Fruit fly (Drosophila melanogaster): ENCODE data around the gene CG16853.

The CG16853 gene

DNA sequence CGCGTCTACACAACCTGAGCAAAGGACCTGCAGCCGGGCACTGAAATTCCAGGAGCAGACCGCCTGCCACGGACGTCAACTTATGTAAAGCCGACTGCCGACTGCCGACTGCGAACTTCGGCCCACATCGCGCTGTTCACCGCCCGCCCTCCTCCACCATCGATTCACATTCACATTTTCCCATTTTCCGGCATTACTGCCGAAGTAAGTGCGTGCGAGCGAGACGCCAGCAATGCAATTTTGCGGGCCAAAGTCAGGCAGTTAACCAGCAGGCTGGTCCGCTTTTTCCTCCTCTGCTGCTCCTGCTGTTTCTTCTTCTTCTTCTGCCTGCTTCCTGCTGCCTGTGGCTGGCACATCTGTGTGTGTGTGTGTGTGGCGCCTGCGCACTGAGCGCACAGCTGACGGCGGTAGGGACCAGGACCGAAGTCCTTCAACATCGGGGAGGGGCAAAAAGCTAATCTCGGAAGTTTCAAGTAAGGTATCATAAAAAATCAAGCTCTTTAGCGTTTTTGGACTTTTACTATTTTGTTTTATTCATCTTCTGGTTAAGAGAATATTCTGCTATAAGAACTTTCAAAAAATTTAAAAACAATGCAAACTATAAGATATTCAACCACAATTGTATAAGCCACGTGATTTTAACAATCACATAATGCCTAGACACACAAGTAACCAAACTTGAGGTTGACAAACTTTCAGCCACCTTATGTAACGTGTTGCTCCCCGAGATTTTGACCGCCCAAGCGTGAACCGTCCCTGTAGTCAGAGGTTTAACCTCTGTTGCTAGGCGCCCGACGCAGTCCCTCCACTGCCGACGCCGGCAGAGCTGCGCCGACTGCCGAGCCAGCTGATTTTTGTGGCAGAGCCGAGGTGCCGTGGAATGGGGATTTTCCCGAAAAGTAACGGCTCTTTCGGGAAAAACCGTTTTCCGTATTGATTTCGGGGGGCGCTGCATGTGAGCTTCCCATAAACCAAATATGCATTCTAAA lies 6.0 kb downstream of the CG16853 start:
- TF ChIP-seq Lpt (GFP tag; optimal IDR thresholded peaks at IDR 0.05) (no peak), Sox14 (GFP tag; optimal IDR thresholded peaks at IDR 0.05) (peak; percentile 84), Met (GFP tag; optimal IDR thresholded peaks at IDR 0.05) (peak; percentile 85), CG9139 (GFP tag; optimal IDR thresholded peaks at IDR 0.05) (peak; percentile 55), acj6 (GFP tag; optimal IDR thresholded peaks at IDR 0.05) (peak; percentile 76), CG8632 (GFP tag; optimal IDR thresholded peaks at IDR 0.05) (peak; percentile 64), dsx (GFP tag; optimal IDR thresholded peaks at IDR 0.05; ENCODE audit: poor library complexity, severe bottlenecking) (peak; percentile 52), Blimp-1 (GFP tag; optimal IDR thresholded peaks at IDR 0.05) (peak; percentile 48), CG10631 (GFP tag; optimal IDR thresholded peaks at IDR 0.05) (peak; percentile 86), Smox (GFP tag; optimal IDR thresholded peaks at IDR 0.05) (peak; percentile 82), CG11762 (GFP tag; optimal IDR thresholded peaks at IDR 0.05; ENCODE audit: insufficient read depth) (peak; percentile 64), CG6792 (GFP tag; optimal IDR thresholded peaks at IDR 0.05) (peak; percentile 77), CG11902 (GFP tag; optimal IDR thresholded peaks at IDR 0.05) (peak; percentile 95), Eip78C (GFP tag) (peak; percentile 93), Ets96B (tag; optimal IDR thresholded peaks at IDR 0.05) (peak; percentile 67), CG15336 (GFP tag; IDR thresholded peaks at IDR 0.05) (no peak), CG34406 (GFP tag; optimal IDR thresholded peaks at IDR 0.05) (peak; percentile 64), pdm3 (GFP tag; optimal IDR thresholded peaks at IDR 0.05) (peak; percentile 78), CG6276 (GFP tag; optimal IDR thresholded peaks at IDR 0.05) (peak; percentile 65), CG8119 (GFP tag; IDR thresholded peaks at IDR 0.05) (no peak; the same call in 1 of the 3 replicates), cyc (GFP tag; optimal IDR thresholded peaks at IDR 0.05) (peak; percentile 85), CG32006 (GFP tag; optimal IDR thresholded peaks at IDR 0.05) (peak; percentile 82), Hr39 (GFP tag; optimal IDR thresholded peaks at IDR 0.05) (peak; percentile 88), CG8319 (GFP tag; optimal IDR thresholded peaks at IDR 0.05) (peak; percentile 66), CG3032 (tag; optimal IDR thresholded peaks at IDR 0.05) (peak; percentile 81), Sox15 (GFP tag; optimal IDR thresholded peaks at IDR 0.05) (peak; percentile 73), Ets21C (GFP tag; optimal IDR thresholded peaks at IDR 0.05) (peak; percentile 83), dac (GFP tag; optimal IDR thresholded peaks at IDR 0.05) (peak; percentile 2), fd85E (GFP tag; optimal IDR thresholded peaks at IDR 0.05) (no peak), esn (GFP tag; optimal IDR thresholded peaks at IDR 0.05) (peak; percentile 87), lz (GFP tag; optimal IDR thresholded peaks at IDR 0.05) (peak; percentile 85), CG10669 (GFP tag; optimal IDR thresholded peaks at IDR 0.05) (peak; percentile 77), Gug (GFP tag; IDR thresholded peaks at IDR 0.05) (no peak), CG6854 (GFP tag; optimal IDR thresholded peaks at IDR 0.05) (peak; percentile 44), ss (GFP tag; optimal IDR thresholded peaks at IDR 0.05) (peak; percentile 54 to 72), Eip93F (GFP tag; optimal IDR thresholded peaks at IDR 0.05) (no peak), salr (GFP tag; optimal IDR thresholded peaks at IDR 0.05) (peak; percentile 18 to 79), eg (GFP tag; IDR thresholded peaks at IDR 0.05) (peak; percentile 40; the same call in 1 of the 3 replicates), Hr4 (GFP tag; optimal IDR thresholded peaks at IDR 0.05) (peak; percentile 80), fd59A (GFP tag; optimal IDR thresholded peaks at IDR 0.05) (peak; percentile 82), svp (GFP tag) (peak; percentile 96), CG3919 (GFP tag; optimal IDR thresholded peaks at IDR 0.05) (peak; percentile 82), net (GFP tag; optimal IDR thresholded peaks at IDR 0.05) (peak; percentile 55), CG6163 (GFP tag; IDR thresholded peaks at IDR 0.05) (no peak; the same call in 2 of the 3 replicates), CG16779 (tag; optimal IDR thresholded peaks at IDR 0.05) (peak; percentile 41), CG31627 (GFP tag; optimal IDR thresholded peaks at IDR 0.05) (peak; percentile 84), achi (GFP tag; optimal IDR thresholded peaks at IDR 0.05) (peak; percentile 80), Hr38 (GFP tag; optimal IDR thresholded peaks at IDR 0.05) (no peak), Sox102F (GFP tag; optimal IDR thresholded peaks at IDR 0.05) (peak; percentile 79)
